Worm (Caenorhabditis elegans) whole organism, young adult: Measurements from ENCODE around the gene clc-6.

Experiments
- B0035.1 ChIP-seq: sonication (generic microtip); optimal IDR thresholded peaks from 2 replicates; lab custom pipeline; 2016; ENCODE audit warnings: missing genetic modification characterization, mild to moderate bottlenecking, missing compliant biosample characterization, missing genotype, missing genetic modification reagents
- B0261.1 ChIP-seq: sonication (generic microtip); optimal IDR thresholded peaks from 2 replicates; lab custom pipeline; 2016; ENCODE audit warnings: mild to moderate bottlenecking, missing genetic modification characterization, moderate library complexity, missing compliant biosample characterization
- C17E4.6 ChIP-seq: fragments of 200-800 bp; sonication (Bioruptor generic); IDR thresholded peaks from 2 replicates; pipeline ENCODE4 v1.3.6; 2022; ENCODE audit warnings: missing genetic modification reagents, missing genetic modification characterization, missing compliant biosample characterization
- D2030.7 ChIP-seq: fragments of 200-800 bp; sonication (Bioruptor generic); IDR thresholded peaks from 2 replicates; pipeline ENCODE4 v1.3.6; 2022; ENCODE audit warnings: missing genetic modification reagents, missing genetic modification characterization, missing compliant biosample characterization
- F22D6.2 ChIP-seq: sonication (generic microtip); optimal IDR thresholded peaks from 2 replicates; lab custom pipeline; 2016; ENCODE audit warnings: mild to moderate bottlenecking, missing genetic modification characterization, missing compliant biosample characterization
- F33H1.4 ChIP-seq: fragments of 200-800 bp; sonication (Bioruptor generic); IDR thresholded peaks from 2 replicates; pipeline ENCODE4 v1.3.6; 2022; ENCODE audit warnings: missing genetic modification reagents, missing genetic modification characterization, missing compliant biosample characterization
- F39B2.1 ChIP-seq: fragments of 200-800 bp; sonication (Bioruptor generic); IDR thresholded peaks from 2 replicates; pipeline ENCODE4 v1.3.6; 2022; ENCODE audit warnings: missing genetic modification reagents, missing genetic modification characterization, missing compliant biosample characterization
- F49E8.2 ChIP-seq: sonication (generic microtip); optimal IDR thresholded peaks from 3 replicates; lab custom pipeline; 2017; ENCODE audit warnings: missing genetic modification characterization, mild to moderate bottlenecking, missing compliant biosample characterization, antibody characterized with exemption, moderate library complexity; ENCODE audit not compliant: insufficient read depth
- F57A8.1 ChIP-seq: fragments of 200-800 bp; sonication (Bioruptor generic); optimal IDR thresholded peaks from 2 replicates; lab custom pipeline; 2018; ENCODE audit warnings: mild to moderate bottlenecking, missing genetic modification characterization, moderate library complexity, missing compliant biosample characterization
- K11D2.4 ChIP-seq: fragments of 200-800 bp; sonication (Bioruptor generic); IDR thresholded peaks from 2 replicates; pipeline ENCODE4 v1.3.6; 2022; ENCODE audit warnings: missing genetic modification reagents, missing genetic modification characterization, missing compliant biosample characterization
- T07F8.4 ChIP-seq: sonication (generic microtip); optimal IDR thresholded peaks from 2 replicates; lab custom pipeline; 2016; ENCODE audit warnings: mild to moderate bottlenecking, missing genetic modification characterization, moderate library complexity, missing compliant biosample characterization
- T26A5.8 ChIP-seq: sonication (generic microtip); optimal IDR thresholded peaks from 2 replicates; lab custom pipeline; 2016; ENCODE audit warnings: missing genetic modification characterization, missing compliant biosample characterization
- Y53F4B.3 ChIP-seq: fragments of 200-800 bp; sonication (Bioruptor generic); IDR thresholded peaks from 2 replicates; pipeline ENCODE4 v1.3.6; 2022; ENCODE audit warnings: missing genetic modification reagents, missing genetic modification characterization, missing compliant biosample characterization
- Y79H2A.3 ChIP-seq: fragments of 200-800 bp; sonication (Bioruptor generic); conservative IDR thresholded peaks from 2 replicates; pipeline ENCODE4 v1.3.6; 2022; ENCODE audit warnings: missing genetic modification reagents, missing genetic modification characterization, missing compliant biosample characterization
- akir-1 ChIP-seq: fragments of 200-800 bp; sonication (Bioruptor generic); optimal IDR thresholded peaks from 2 replicates; lab custom pipeline; 2018; ENCODE audit warnings: mild to moderate bottlenecking, missing genetic modification characterization, moderate library complexity, missing compliant biosample characterization
- aptf-3 ChIP-seq: fragments of 200-800 bp; sonication (Bioruptor generic); IDR thresholded peaks from 2 replicates; pipeline ENCODE4 v1.3.6; 2022; ENCODE audit warnings: missing genetic modification characterization, missing compliant biosample characterization
- atf-7 ChIP-seq: sonication (generic microtip); optimal IDR thresholded peaks from 2 replicates; lab custom pipeline; 2017; ENCODE audit warnings: mild to moderate bottlenecking, missing genetic modification characterization, missing compliant biosample characterization
- bed-2 ChIP-seq: fragments of 200-800 bp; sonication (Bioruptor generic); IDR thresholded peaks from 2 replicates; pipeline ENCODE4 v1.3.6; 2022; ENCODE audit warnings: missing genetic modification reagents, missing genetic modification characterization, missing compliant biosample characterization
- cebp-1 ChIP-seq, 2 experiments: fragments of 200-800 bp in 1 of 2; sonication (Bioruptor generic) in 1 of 2; sonication (generic microtip) in 1 of 2; IDR thresholded peaks in 1 of 2; optimal IDR thresholded peaks in 1 of 2; 2 replicates each; pipeline versions ENCODE4 v1.3.6 to Lab custom; 2017 to 2022; ENCODE audit warnings: missing compliant biosample characterization in 2 of 2, missing genetic modification characterization in 2 of 2, mild to moderate bottlenecking in 1 of 2, missing genetic modification reagents in 1 of 2, moderate library complexity in 1 of 2
- ceh-100 ChIP-seq: fragments of 200-800 bp; sonication (Bioruptor generic); IDR thresholded peaks from 2 replicates; pipeline ENCODE4 v1.3.6; 2022; ENCODE audit warnings: missing genetic modification reagents, missing genetic modification characterization, missing compliant biosample characterization
- ceh-27 ChIP-seq: fragments of 200-800 bp; sonication (Bioruptor generic); optimal IDR thresholded peaks from 2 replicates; lab custom pipeline; 2018; ENCODE audit warnings: mild to moderate bottlenecking, missing genetic modification characterization, moderate library complexity, missing compliant biosample characterization
- chd-7 ChIP-seq: sonication (generic microtip); optimal IDR thresholded peaks from 2 replicates; lab custom pipeline; 2016; ENCODE audit warnings: mild to moderate bottlenecking, missing genetic modification characterization, moderate library complexity, missing compliant biosample characterization
- dox-1 ChIP-seq: fragments of 200-800 bp; sonication (Bioruptor generic); IDR thresholded peaks from 2 replicates; pipeline ENCODE4 v1.3.6; 2022; ENCODE audit warnings: missing genetic modification reagents, missing genetic modification characterization, missing compliant biosample characterization
- egl-18 ChIP-seq: fragments of 200-800 bp; sonication (Bioruptor generic); IDR thresholded peaks from 2 replicates; pipeline ENCODE4 v1.3.6; 2022; ENCODE audit warnings: missing genetic modification reagents, missing genetic modification characterization, missing compliant biosample characterization
- egl-44 ChIP-seq: fragments of 200-800 bp; sonication (Bioruptor generic); IDR thresholded peaks from 2 replicates; pipeline ENCODE4 v1.3.6; 2022; ENCODE audit warnings: missing genetic modification reagents, missing genetic modification characterization, missing compliant biosample characterization
- egrh-3 ChIP-seq: fragments of 200-800 bp; sonication (Bioruptor generic); IDR thresholded peaks from 2 replicates; pipeline ENCODE4 v1.3.6; 2022; ENCODE audit warnings: missing genetic modification reagents, missing genetic modification characterization, missing compliant biosample characterization
- ets-4 ChIP-seq: fragments of 200-800 bp; sonication (Bioruptor generic); optimal IDR thresholded peaks from 2 replicates; lab custom pipeline; 2018; ENCODE audit warnings: mild to moderate bottlenecking, missing genetic modification characterization, missing compliant biosample characterization
- fkh-3 ChIP-seq: sonication (generic microtip); optimal IDR thresholded peaks from 2 replicates; lab custom pipeline; 2016; ENCODE audit warnings: mild to moderate bottlenecking, missing genetic modification characterization, missing compliant biosample characterization
- him-1 ChIP-seq: sonication (generic microtip); optimal IDR thresholded peaks from 2 replicates; lab custom pipeline; 2016; ENCODE audit warnings: missing genotype, missing genetic modification reagents, missing genetic modification characterization, missing compliant biosample characterization
- hmg-1.2 ChIP-seq: fragments of 200-800 bp; sonication (Bioruptor generic); IDR thresholded peaks from 2 replicates; pipeline ENCODE4 v1.3.6; 2022; ENCODE audit warnings: missing genetic modification reagents, missing genetic modification characterization, missing compliant biosample characterization
- lag-1 ChIP-seq: fragments of 200-800 bp; sonication (Bioruptor generic); IDR thresholded peaks from 2 replicates; pipeline ENCODE4 v1.3.6; 2022; ENCODE audit warnings: missing genetic modification reagents, missing genetic modification characterization, missing compliant biosample characterization
- let-526 ChIP-seq: fragments of 200-800 bp; sonication (Bioruptor generic); IDR thresholded peaks from 2 replicates; pipeline ENCODE4 v1.3.6; 2022; ENCODE audit warnings: missing genetic modification reagents, missing genetic modification characterization, missing compliant biosample characterization
- lin-35 ChIP-seq, 3 experiments: fragments of 150-350 bp in 2 of 3; sonication (generic microtip) in 1 of 3; optimal IDR thresholded peaks; 2 replicates each; lab custom pipeline; 2014 to 2018; ENCODE audit warnings: missing biosample characterization in 3 of 3, missing genetic modification characterization in 3 of 3, missing genetic modification reagents in 3 of 3
- lin-54 ChIP-seq: fragments of 200-800 bp; sonication (Bioruptor generic); optimal IDR thresholded peaks from 2 replicates; lab custom pipeline; 2018; ENCODE audit warnings: mild to moderate bottlenecking, missing genetic modification characterization, missing compliant biosample characterization
- lsy-27 ChIP-seq: sonication (generic microtip); optimal IDR thresholded peaks from 2 replicates; lab custom pipeline; 2017; ENCODE audit warnings: missing genetic modification characterization, mild to moderate bottlenecking, missing compliant biosample characterization, antibody characterized with exemption, missing genotype, borderline replicate concordance; ENCODE audit not compliant: insufficient read depth
- madf-10 ChIP-seq: sonication (generic microtip); optimal IDR thresholded peaks from 2 replicates; lab custom pipeline; 2016; ENCODE audit warnings: mild to moderate bottlenecking, missing genetic modification characterization, missing compliant biosample characterization
- mxl-1 ChIP-seq: sonication (generic microtip); optimal IDR thresholded peaks from 2 replicates; lab custom pipeline; 2016; ENCODE audit warnings: missing genetic modification characterization, missing compliant biosample characterization
- nfya-2 ChIP-seq: fragments of 200-800 bp; sonication (Bioruptor generic); IDR thresholded peaks from 2 replicates; pipeline ENCODE4 v1.3.6; 2022; ENCODE audit warnings: missing genetic modification reagents, missing genetic modification characterization, missing compliant biosample characterization
- nhr-179 ChIP-seq: sonication (generic microtip); optimal IDR thresholded peaks from 2 replicates; lab custom pipeline; 2016; ENCODE audit warnings: mild to moderate bottlenecking, missing genetic modification characterization, missing compliant biosample characterization
- nhr-80 ChIP-seq: sonication (generic microtip); optimal IDR thresholded peaks from 2 replicates; lab custom pipeline; 2016; ENCODE audit warnings: missing genetic modification characterization, missing compliant biosample characterization
- pha-4 ChIP-seq: fragments of 150-350 bp; sonication (generic microtip); optimal IDR thresholded peaks from 2 replicates; lab custom pipeline; 2014; ENCODE audit warnings: missing biosample characterization, missing genetic modification reagents, missing genetic modification characterization
- rcor-1 ChIP-seq: fragments of 200-800 bp; sonication (Bioruptor generic); IDR thresholded peaks from 2 replicates; pipeline ENCODE4 v1.3.6; 2022; ENCODE audit warnings: missing genetic modification reagents, missing genetic modification characterization, missing compliant biosample characterization
- repo-1 ChIP-seq: sonication (generic microtip); optimal IDR thresholded peaks from 2 replicates; lab custom pipeline; 2017; ENCODE audit warnings: mild to moderate bottlenecking, missing genetic modification characterization, missing compliant biosample characterization
- sea-2 ChIP-seq: fragments of 200-800 bp; sonication (Bioruptor generic); IDR thresholded peaks from 2 replicates; pipeline ENCODE4 v1.3.6; 2022; ENCODE audit warnings: missing genetic modification characterization, missing compliant biosample characterization
- somi-1 ChIP-seq: fragments of 200-800 bp; sonication (Bioruptor generic); optimal IDR thresholded peaks from 2 replicates; lab custom pipeline; 2018; ENCODE audit warnings: mild to moderate bottlenecking, missing genetic modification characterization, missing compliant biosample characterization
- tbp1 ChIP-seq: fragments of 200-800 bp; sonication (Bioruptor generic); optimal IDR thresholded peaks from 2 replicates; lab custom pipeline; 2018; ENCODE audit warnings: mild to moderate bottlenecking, missing genetic modification characterization, missing compliant biosample characterization
- xnd-1 ChIP-seq: sonication (generic microtip); optimal IDR thresholded peaks from 2 replicates; lab custom pipeline; 2016; ENCODE audit warnings: missing genotype, missing genetic modification reagents, missing genetic modification characterization, missing compliant biosample characterization
- ztf-18 ChIP-seq: sonication (generic microtip); optimal IDR thresholded peaks from 2 replicates; lab custom pipeline; 2016; ENCODE audit warnings: missing genotype, mild to moderate bottlenecking, missing genetic modification characterization, missing compliant biosample characterization

Gene clc-6

DNA sequence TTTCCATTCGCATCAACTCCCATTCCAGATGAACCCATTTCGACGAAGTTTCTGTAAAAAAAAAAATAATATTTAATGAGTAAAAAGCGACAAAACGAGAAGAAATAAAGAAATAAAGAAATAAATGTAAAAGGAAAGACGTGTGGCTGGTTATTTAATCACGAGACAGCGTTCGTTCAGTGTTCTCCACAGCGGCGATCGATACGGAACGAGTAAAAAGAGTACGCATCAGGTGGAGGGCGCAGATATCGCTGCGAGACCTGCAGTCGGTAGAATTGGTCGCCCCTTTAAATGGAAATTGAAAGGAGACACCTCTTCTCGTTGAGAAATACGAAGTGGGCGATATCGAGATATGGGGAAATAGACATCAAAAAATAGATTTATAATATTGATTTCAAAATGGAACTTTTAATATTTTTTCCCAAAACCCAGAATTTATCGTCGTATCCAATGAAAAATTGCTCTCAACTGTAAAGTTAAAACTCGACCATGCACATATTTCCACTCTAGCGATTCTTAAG is 32.7 kb upstream of the clc-6 start, which contains the start of gene pqn-70 (continued):
- TF ChIP-seq F49E8.2 (tag; lab: Kevin White, UChicago) = no peak
- no peak for TF ChIP-seq T26A5.8 (tag; lab: Kevin White, UChicago)
- no peak for TF ChIP-seq lag-1 (GFP tag; lab: Robert Waterston, UW)
- TF ChIP-seq F33H1.4 (GFP tag; lab: Robert Waterston, UW) = peak; percentile 89
- peak; percentile 47 for TF ChIP-seq ztf-18 (tag; lab: Kevin White, UChicago)
- TF ChIP-seq B0035.1 (tag; lab: Kevin White, UChicago) = peak; percentile 33
- peak; percentile 76 for TF ChIP-seq madf-10
- no peak for TF ChIP-seq egl-18 (GFP tag; lab: Robert Waterston, UW)
- no peak for TF ChIP-seq nfya-2 (GFP tag; lab: Robert Waterston, UW)
- TF ChIP-seq repo-1 (tag; lab: Kevin White, UChicago) = no peak
- no peak for TF ChIP-seq T07F8.4 (tag; lab: Kevin White, UChicago)
- no peak for TF ChIP-seq F39B2.1 (GFP tag; lab: Robert Waterston, UW)
- TF ChIP-seq rcor-1 (GFP tag; lab: Robert Waterston, UW) = peak; percentile 14; the same call in 1 of the 2 replicates
- TF ChIP-seq nhr-80 (tag; lab: Kevin White, UChicago) = peak; percentile 55
- TF ChIP-seq tbp1 (GFP tag; lab: Kevin White, UChicago) = peak; percentile 62
- no peak for TF ChIP-seq sea-2 (GFP tag; lab: Robert Waterston, UW)
- no peak for TF ChIP-seq him-1 (tag; lab: Kevin White, UChicago)
- TF ChIP-seq mxl-1 (tag; lab: Kevin White, UChicago) = no peak
- TF ChIP-seq somi-1 (GFP tag; lab: Kevin White, UChicago) = peak; percentile 68
- TF ChIP-seq C17E4.6 = no peak
- no peak for TF ChIP-seq xnd-1
- peak; percentile 82 for TF ChIP-seq ceh-27 (GFP tag; lab: Kevin White, UChicago)
- TF ChIP-seq B0261.1 (tag; lab: Kevin White, UChicago) = no peak
- peak; percentile 57 for TF ChIP-seq lin-54 (GFP tag; lab: Kevin White, UChicago)
- no peak for TF ChIP-seq nhr-179 (tag; lab: Kevin White, UChicago)
- TF ChIP-seq hmg-1.2 (GFP tag; lab: Robert Waterston, UW) = peak; percentile 94
- peak; percentile 92 for TF ChIP-seq ceh-100
- no peak for TF ChIP-seq F57A8.1
- no peak for TF ChIP-seq F22D6.2 (tag; lab: Kevin White, UChicago)
- TF ChIP-seq chd-7 = peak; percentile 29
- peak; percentile 8; the same call in 1 of the 2 replicates for TF ChIP-seq cebp-1 (GFP tag; IDR thresholded peaks at IDR 0.05; lab: Robert Waterston, UW)
- no peak for TF ChIP-seq cebp-1 (tag; optimal IDR thresholded peaks at IDR 0.05; lab: Kevin White, UChicago)
- no peak for TF ChIP-seq Y79H2A.3 (GFP tag; lab: Robert Waterston, UW)
- peak; percentile 33; the same call in 1 of the 2 replicates for TF ChIP-seq D2030.7
- peak; percentile 58 for TF ChIP-seq egrh-3 (GFP tag; lab: Robert Waterston, UW)
- no peak for TF ChIP-seq egl-44
- peak; percentile 67 for TF ChIP-seq dox-1
- TF ChIP-seq akir-1 (GFP tag; lab: Kevin White, UChicago) = no peak
- TF ChIP-seq fkh-3 = no peak
- TF ChIP-seq K11D2.4 (GFP tag; lab: Robert Waterston, UW) = 0 out of 2 replicates have a peak, but pooled peaks have one; percentile 42
- TF ChIP-seq pha-4 (tag; lab: Kevin White, UChicago) = no peak
- no peak for TF ChIP-seq ets-4
- TF ChIP-seq let-526 (GFP tag; lab: Robert Waterston, UW) = 0 out of 2 replicates have a peak, but pooled peaks have one; percentile 53
- TF ChIP-seq aptf-3 (GFP tag; lab: Robert Waterston, UW) = no peak
- TF ChIP-seq lsy-27 (tag; lab: Kevin White, UChicago) = no peak
- peak; percentile 19 for TF ChIP-seq atf-7 (tag; lab: Kevin White, UChicago)
- TF ChIP-seq Y53F4B.3 (GFP tag; lab: Robert Waterston, UW) = no peak
- no peak for TF ChIP-seq lin-35 (GFP tag; optimal IDR thresholded peaks at IDR 0.05; lab: Kevin White, UChicago)
- no peak for TF ChIP-seq bed-2
